Worm (Caenorhabditis elegans) whole organism, L3 larva: ENCODE results near the gene clec-233.

Source experiments
- ZK546.5 ChIP-seq: sonication (generic microtip); optimal IDR thresholded peaks from 2 replicates; lab custom pipeline; 2017; ENCODE audit warnings: missing biosample characterization, missing genetic modification characterization
- ama-1 ChIP-seq: fragments of 150-350 bp; optimal IDR thresholded peaks from 2 replicates; lab custom pipeline; 2018
- ceh-16 ChIP-seq: sonication (generic microtip); optimal IDR thresholded peaks from 2 replicates; lab custom pipeline; 2017; ENCODE audit warnings: missing biosample characterization, missing genetic modification characterization
- elt-3 ChIP-seq, 3 experiments: fragments of 150-350 bp in 1 of 3; sonication (generic microtip) in 2 of 3; optimal IDR thresholded peaks; 2 replicates in 2 of 3; 4 replicates in 1 of 3; lab custom pipeline; 2014 to 2017; ENCODE audit warnings: missing biosample characterization in 3 of 3, missing genetic modification characterization in 3 of 3
- lin-15B ChIP-seq: fragments of 150-350 bp; optimal IDR thresholded peaks from 2 replicates; lab custom pipeline; 2014; ENCODE audit warnings: missing biosample characterization, missing genetic modification characterization
- mdl-1 ChIP-seq: fragments of 150-350 bp; optimal IDR thresholded peaks from 2 replicates; lab custom pipeline; 2014; ENCODE audit warnings: missing biosample characterization, missing genetic modification characterization
- nhr-11 ChIP-seq: fragments of 150-350 bp; optimal IDR thresholded peaks from 2 replicates; lab custom pipeline; 2014; ENCODE audit warnings: missing biosample characterization, missing genetic modification characterization
- nhr-237 ChIP-seq: fragments of 150-350 bp; optimal IDR thresholded peaks from 2 replicates; lab custom pipeline; 2014; ENCODE audit warnings: missing biosample characterization, missing genetic modification characterization
- nhr-67 ChIP-seq: fragments of 150-350 bp; optimal IDR thresholded peaks from 2 replicates; lab custom pipeline; 2014; ENCODE audit warnings: missing biosample characterization, missing genetic modification characterization
- nhr-76 ChIP-seq: fragments of 150-350 bp; sonication (generic microtip); optimal IDR thresholded peaks from 5 replicates; lab custom pipeline; 2014; ENCODE audit warnings: missing biosample characterization, missing genetic modification characterization
- unc-62 ChIP-seq: fragments of 150-350 bp; sonication (generic microtip); optimal IDR thresholded peaks from 4 replicates; lab custom pipeline; 2014; ENCODE audit warnings: missing biosample characterization, missing genetic modification reagents, missing genetic modification characterization
- ztf-11 ChIP-seq: fragments of 150-350 bp; optimal IDR thresholded peaks from 2 replicates; lab custom pipeline; 2014; ENCODE audit warnings: missing biosample characterization, missing genetic modification characterization

DNA sequence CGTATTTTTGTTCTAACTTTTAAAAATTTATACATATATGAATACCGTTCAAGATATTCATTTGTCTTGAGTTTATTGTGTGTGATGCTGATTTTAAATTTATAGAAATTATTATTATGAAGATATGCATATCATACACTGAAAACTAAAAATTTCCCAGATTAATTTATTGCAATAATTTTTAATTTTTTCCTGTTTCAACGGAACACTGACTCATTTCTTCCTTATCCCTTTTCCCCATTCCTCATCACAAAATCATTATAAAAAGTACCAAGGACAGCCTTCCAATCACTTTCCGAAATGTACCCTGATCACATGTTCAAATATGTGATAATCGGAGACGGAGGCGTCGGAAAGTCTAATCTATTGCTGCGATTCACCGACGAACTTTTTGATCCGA, 39.1 kb upstream of the clec-233 start, which contains the start of gene rabr-4:
- TF ChIP-seq nhr-76 (tag; lab: Kevin White, UChicago) (no peak), lin-15B (no peak), ama-1 (lab: Kevin White, UChicago) (no peak), mdl-1 (tag; lab: Kevin White, UChicago) (no peak), ceh-16 (tag; lab: Kevin White, UChicago) (no peak), unc-62 (no peak), nhr-11 (no peak), ztf-11 (tag; lab: Kevin White, UChicago) (no peak), nhr-67 (tag; lab: Kevin White, UChicago) (no peak), elt-3 (tag; optimal IDR thresholded peaks at IDR 0.05; lab: Kevin White, UChicago) (no peak), ZK546.5 (tag; lab: Kevin White, UChicago) (no peak), nhr-237 (tag; lab: Kevin White, UChicago) (no peak)
